Worm (Caenorhabditis elegans): Measurements from ENCODE around the gene B0228.8.

Gene B0228.8

DNA sequence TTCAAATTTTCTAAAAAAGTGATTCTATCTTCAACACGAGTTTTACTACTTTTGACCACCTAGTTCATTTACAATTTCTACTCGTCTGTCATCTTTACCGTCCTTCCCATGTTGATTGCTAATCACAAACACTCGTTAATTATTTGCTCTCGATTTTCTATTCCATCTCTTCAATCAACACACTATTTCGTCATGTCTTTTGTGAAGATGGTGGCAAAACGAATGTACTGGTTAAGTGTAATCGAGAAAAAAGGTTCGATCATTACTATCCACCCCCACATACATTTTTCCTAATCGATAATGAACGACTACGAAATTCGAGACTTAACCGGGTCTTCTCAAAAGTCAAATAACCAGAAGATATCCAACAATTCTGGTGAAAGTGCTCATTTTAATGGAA is 36.7 kb downstream of the B0228.8 start, which contains the start of gene cpna-2:
cpna-2 (plus strand) TSS at position 301 of the 400 bp plus-strand sequence.
- no peak for TF ChIP-seq pha-4 (tag; optimal IDR thresholded peaks at IDR 0.05)
- no peak for TF ChIP-seq T23F11.4 (GFP tag; optimal IDR thresholded peaks at IDR 0.05)
- no peak for TF ChIP-seq pax-1 (tag; optimal IDR thresholded peaks at IDR 0.05)
- no peak for TF ChIP-seq fkh-6 (tag; optimal IDR thresholded peaks at IDR 0.05)
- no peak for TF ChIP-seq syd-9 (tag; optimal IDR thresholded peaks at IDR 0.05)
- no peak for TF ChIP-seq C08G9.2 (tag; optimal IDR thresholded peaks at IDR 0.05)
- no peak for TF ChIP-seq ama-1 (optimal IDR thresholded peaks at IDR 0.05)
- TF ChIP-seq gmeb-2 (tag; optimal IDR thresholded peaks at IDR 0.05): no peak
- no peak for TF ChIP-seq ceh-24 (tag; optimal IDR thresholded peaks at IDR 0.05)
- TF ChIP-seq ceh-2 (tag; optimal IDR thresholded peaks at IDR 0.05): no peak
- no peak for TF ChIP-seq nfya-1 (tag; optimal IDR thresholded peaks at IDR 0.05)
- no peak for TF ChIP-seq lin-11 (tag; optimal IDR thresholded peaks at IDR 0.05)
- no peak for TF ChIP-seq C38D4.7 (GFP tag; optimal IDR thresholded peaks at IDR 0.05)
- no peak for TF ChIP-seq fkh-10 (GFP tag; optimal IDR thresholded peaks at IDR 0.05)

DNA sequence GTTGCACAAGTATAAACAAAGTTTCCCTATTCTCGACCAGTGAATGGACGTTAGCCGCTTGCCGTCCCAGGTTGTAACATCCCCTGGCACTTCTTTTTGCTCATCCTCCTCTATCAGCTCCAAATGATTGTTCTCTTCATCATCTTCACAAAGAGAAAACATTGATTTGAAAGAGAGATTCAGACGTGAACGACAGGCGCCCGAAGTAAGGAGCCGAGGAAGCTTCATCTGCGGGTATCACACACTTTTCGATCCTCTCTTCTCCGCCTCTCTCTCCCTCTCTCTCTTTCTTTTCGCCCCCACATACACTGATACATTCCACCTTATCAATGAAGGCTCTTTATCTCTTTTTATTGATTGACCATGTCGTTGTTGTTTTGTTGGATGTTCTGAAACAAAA is 38.6 kb downstream of the B0228.8 start:
- peak; percentile 61 for TF ChIP-seq rnt-1 (tag; optimal IDR thresholded peaks at IDR 0.05)
- peak; percentile 62 for TF ChIP-seq ceh-18 (tag; optimal IDR thresholded peaks at IDR 0.05)
- TF ChIP-seq unc-55 (GFP tag; optimal IDR thresholded peaks at IDR 0.05): peak; percentile 53
- no peak for TF ChIP-seq ahr-1 (tag; optimal IDR thresholded peaks at IDR 0.05)

ce11 chrII:7720479-7720878 is 40.9 kb downstream of the B0228.8 start:
- TF ChIP-seq sox-2 (GFP tag; IDR thresholded peaks at IDR 0.05) (no peak), F13H6.1 (tag; optimal IDR thresholded peaks at IDR 0.05) (no peak), unc-55 (GFP tag; optimal IDR thresholded peaks at IDR 0.05) (peak; percentile 39), ceh-9 (tag; optimal IDR thresholded peaks at IDR 0.05) (no peak), hlh-30 (tag; optimal IDR thresholded peaks at IDR 0.05; ENCODE audit: insufficient read depth) (peak; percentile 42), mec-3 (tag; optimal IDR thresholded peaks at IDR 0.05; ENCODE audit: borderline replicate concordance) (no peak), pqm-1 (tag; optimal IDR thresholded peaks at IDR 0.05) (no peak), K02D7.2 (tag; optimal IDR thresholded peaks at IDR 0.05) (no peak), sdc-2 (tag; optimal IDR thresholded peaks at IDR 0.05) (no peak)

DNA sequence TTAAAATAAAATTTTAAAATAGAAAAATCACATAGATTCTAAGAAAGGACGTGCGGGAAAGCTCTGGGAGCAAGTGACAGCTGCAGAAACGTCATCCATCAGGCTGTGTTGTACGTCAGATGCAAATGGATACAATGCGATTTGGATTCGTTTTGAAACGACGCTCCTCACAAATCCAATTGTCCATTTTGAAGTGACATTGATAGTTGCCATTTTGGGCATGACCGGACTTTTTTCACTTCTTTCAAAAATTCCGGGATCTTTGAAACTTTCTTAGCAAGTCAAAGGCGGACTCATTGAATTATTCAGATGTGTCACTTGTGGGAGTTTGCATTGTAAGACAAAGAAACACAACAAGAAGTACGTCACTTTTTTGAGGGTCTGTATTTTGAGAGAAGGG is 42.3 kb downstream of the B0228.8 start:
- TF ChIP-seq unc-42 (tag; optimal IDR thresholded peaks at IDR 0.05) (peak; percentile 73), fkh-6 (tag; optimal IDR thresholded peaks at IDR 0.05) (no peak), C38D4.7 (GFP tag; optimal IDR thresholded peaks at IDR 0.05) (no peak), tbx-7 (tag; optimal IDR thresholded peaks at IDR 0.05) (no peak), ceh-22 (tag; optimal IDR thresholded peaks at IDR 0.05) (no peak), ets-4 (tag; optimal IDR thresholded peaks at IDR 0.05) (no peak), unc-55 (GFP tag; optimal IDR thresholded peaks at IDR 0.05) (peak; percentile 18), rnt-1 (tag; optimal IDR thresholded peaks at IDR 0.05) (no peak)

DNA sequence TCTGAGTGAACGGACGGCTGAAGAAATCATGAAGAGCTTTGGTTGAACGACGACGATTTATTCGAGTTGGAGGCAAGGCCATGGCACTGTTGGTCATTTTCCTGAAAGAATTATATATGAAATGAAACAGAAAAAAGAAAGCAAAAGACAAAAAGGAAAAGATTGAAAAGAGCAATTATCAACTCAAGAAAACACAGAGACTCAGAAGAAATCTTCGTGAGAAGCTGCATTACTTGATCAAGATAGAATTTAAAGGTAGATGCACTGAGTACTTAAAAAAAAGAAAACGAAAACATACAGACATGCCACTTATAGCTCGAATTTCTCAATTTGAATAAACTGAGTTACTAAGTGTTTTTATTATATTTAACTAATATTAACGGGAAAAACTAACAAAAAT is 42.8 kb downstream of the B0228.8 start, which contains the start of gene cpna-5:
cpna-5 (minus strand) TSS at position 101 of the 400 bp plus-strand sequence.
- TF ChIP-seq dve-1 (tag; optimal IDR thresholded peaks at IDR 0.05) (no peak), rnt-1 (tag; optimal IDR thresholded peaks at IDR 0.05) (no peak), C38D4.7 (GFP tag; optimal IDR thresholded peaks at IDR 0.05) (no peak), npax-4 (tag; optimal IDR thresholded peaks at IDR 0.05) (no peak), ceh-18 (tag; optimal IDR thresholded peaks at IDR 0.05) (no peak), ama-1 (optimal IDR thresholded peaks at IDR 0.05) (no peak), pag-3 (tag; optimal IDR thresholded peaks at IDR 0.05; ENCODE audit: borderline replicate concordance) (no peak), nhr-11 (tag; optimal IDR thresholded peaks at IDR 0.05) (no peak), pat-9 (tag; optimal IDR thresholded peaks at IDR 0.05) (no peak), C08G9.2 (tag; optimal IDR thresholded peaks at IDR 0.05) (no peak), pax-1 (tag; optimal IDR thresholded peaks at IDR 0.05) (no peak), pha-4 (tag; optimal IDR thresholded peaks at IDR 0.05) (no peak), unc-86 (tag; optimal IDR thresholded peaks at IDR 0.05) (no peak), ahr-1 (tag; optimal IDR thresholded peaks at IDR 0.05) (no peak), pqm-1 (tag; optimal IDR thresholded peaks at IDR 0.05) (no peak), madf-2 (tag; optimal IDR thresholded peaks at IDR 0.05) (no peak), sdc-2 (tag; optimal IDR thresholded peaks at IDR 0.05) (no peak), hlh-8 (tag; optimal IDR thresholded peaks at IDR 0.05) (no peak), unc-42 (tag; optimal IDR thresholded peaks at IDR 0.05) (no peak), odd-2 (tag; optimal IDR thresholded peaks at IDR 0.05) (no peak)

All from whole organism, late embryonic.